Fruit fly (Drosophila melanogaster): Measurements from ENCODE around the gene bap.

Gene bap

dm6 chr3R:21345011-21345410 lies 43.7 kb upstream of the bap start (continued):
- TF ChIP-seq Ets65A (GFP tag) (peak; percentile 84), nom (GFP tag; optimal IDR thresholded peaks at IDR 0.05) (peak; percentile 46), Drgx (GFP tag; IDR thresholded peaks at IDR 0.05) (peak; percentile 56; the same call in 1 of the 2 replicates), Dp (GFP tag; optimal IDR thresholded peaks at IDR 0.05) (no peak), CG18599 (GFP tag; optimal IDR thresholded peaks at IDR 0.05) (peak; percentile 21), bsh (GFP tag; optimal IDR thresholded peaks at IDR 0.05) (peak in 1 of 2 experiments; percentile 58), sr (GFP tag; IDR thresholded peaks at IDR 0.05) (no peak), usp (GFP tag; optimal IDR thresholded peaks at IDR 0.05) (no peak)

dm6 chr3R:21347023-21347814 lies 41.5 kb upstream of the bap start:
- TF ChIP-seq onecut (GFP tag; IDR thresholded peaks at IDR 0.05) (peak; percentile 55; the same call in 1 of the 2 replicates), CG2199 (GFP tag; IDR thresholded peaks at IDR 0.05) (0 out of 3 replicates have a peak, but pooled peaks have one; percentile 49), scrt (GFP tag; optimal IDR thresholded peaks at IDR 0.05) (no peak), CG4282 (GFP tag; optimal IDR thresholded peaks at IDR 0.05) (no peak), Kr (GFP tag; optimal IDR thresholded peaks at IDR 0.05) (peak; percentile 8), CG6175 (GFP tag; IDR thresholded peaks at IDR 0.05) (no peak), fd64A (GFP tag; optimal IDR thresholded peaks at IDR 0.05) (no peak), CG3726 (GFP tag; IDR thresholded peaks at IDR 0.05) (no peak), Fer3 (tag; optimal IDR thresholded peaks at IDR 0.05) (no peak), Hmx (GFP tag; optimal IDR thresholded peaks at IDR 0.05) (no peak), Meics (GFP tag; optimal IDR thresholded peaks at IDR 0.05) (no peak), pita (GFP tag; optimal IDR thresholded peaks at IDR 0.05) (no peak), Poxn (GFP tag; IDR thresholded peaks at IDR 0.05) (no peak), gcm (GFP tag; optimal IDR thresholded peaks at IDR 0.05) (peak; percentile 58), CG10959 (GFP tag; IDR thresholded peaks at IDR 0.05) (0 out of 2 replicates have a peak, but pooled peaks have one; percentile 19), kah (GFP tag; optimal IDR thresholded peaks at IDR 0.05) (no peak), trem (tag; optimal IDR thresholded peaks at IDR 0.05) (no peak), grn (GFP tag; optimal IDR thresholded peaks at IDR 0.05) (peak; percentile 96), PHDP (tag; optimal IDR thresholded peaks at IDR 0.05) (no peak), ci (GFP tag; IDR thresholded peaks at IDR 0.05) (0 out of 3 replicates have a peak, but pooled peaks have one; percentile 11), hth (optimal IDR thresholded peaks at IDR 0.05) (no peak), CG10209 (GFP tag; optimal IDR thresholded peaks at IDR 0.05) (no peak), Xrp1 (GFP tag; IDR thresholded peaks at IDR 0.05) (no peak), HHEX (GFP tag; optimal IDR thresholded peaks at IDR 0.05) (no peak), Elba2 (GFP tag; optimal IDR thresholded peaks at IDR 0.05) (no peak), CG17802 (tag; optimal IDR thresholded peaks at IDR 0.05) (no peak), CG3065 (GFP tag; optimal IDR thresholded peaks at IDR 0.05) (peak; percentile 31), mld (GFP tag; IDR thresholded peaks at IDR 0.05; ENCODE audit: partially characterized antibody) (no peak), CG13296 (GFP tag; optimal IDR thresholded peaks at IDR 0.05) (no peak), sug (tag; optimal IDR thresholded peaks at IDR 0.05) (peak; percentile 72), dpn (GFP tag; optimal IDR thresholded peaks at IDR 0.05) (no peak), Ets65A (GFP tag) (no peak), CG9437 (GFP tag; optimal IDR thresholded peaks at IDR 0.05) (no peak), ab (GFP tag; optimal IDR thresholded peaks at IDR 0.05) (no peak), wek (GFP tag; optimal IDR thresholded peaks at IDR 0.05) (peak; percentile 71), CG12769 (tag; optimal IDR thresholded peaks at IDR 0.05) (no peak), Hr78 (GFP tag; optimal IDR thresholded peaks at IDR 0.05) (peak in 1 of 2 experiments; percentile 49), oc (tag; optimal IDR thresholded peaks at IDR 0.05) (no peak), tio (GFP tag; optimal IDR thresholded peaks at IDR 0.05) (no peak), gce (GFP tag; IDR thresholded peaks at IDR 0.05) (no peak), Optix (GFP tag; IDR thresholded peaks at IDR 0.05) (no peak)
